Worm (Caenorhabditis elegans): ENCODE results near the gene Y62E10A.20.

The Y62E10A.20 gene

DNA sequence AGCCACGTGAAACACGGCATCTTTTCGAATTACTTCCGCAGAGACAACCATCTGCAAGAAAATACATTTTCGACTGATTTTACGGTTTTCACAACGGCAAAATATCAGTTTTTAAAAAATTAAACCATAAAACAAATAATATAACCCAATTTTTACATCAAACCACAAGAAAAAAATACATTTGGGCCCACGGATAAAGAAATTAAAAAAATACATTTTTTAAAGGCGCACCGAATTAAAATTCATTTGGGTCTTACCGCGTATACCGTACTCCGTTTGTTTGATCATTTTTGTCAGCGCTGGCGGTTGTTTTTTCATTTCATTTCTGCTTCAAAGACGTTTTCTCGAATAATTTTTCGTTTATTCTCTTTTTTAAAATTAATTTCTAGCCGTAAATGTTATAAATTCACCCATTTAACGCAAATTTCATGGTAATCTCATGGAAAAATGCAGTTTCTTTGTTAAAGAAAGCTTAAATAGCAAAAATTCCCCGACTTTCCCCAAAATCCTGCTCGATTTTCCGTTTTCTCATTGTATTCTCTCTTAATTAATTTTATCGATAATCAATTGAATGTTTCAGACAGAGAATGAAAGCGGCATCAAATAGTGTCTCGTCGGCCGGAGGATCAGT lies 32.6 kb downstream of the Y62E10A.20 start, which contains the start of the genes rec-8 and mex-5:
Gene rec-8 (minus strand): TSS at position 51 of the 631 bp plus-strand sequence.
Gene mex-5 (plus strand): TSS at position 581 of the 631 bp plus-strand sequence.
- no peak for TF ChIP-seq pqm-1 (tag; optimal IDR thresholded peaks at IDR 0.05)
- peak; percentile 80 for TF ChIP-seq elt-1 (tag; optimal IDR thresholded peaks at IDR 0.05)

ce11 chrIV:13348592-13348991 lies 37.3 kb downstream of the Y62E10A.20 start, which contains the start of gene W02A2.12:
Gene W02A2.12, minus strand, starts transcription at chrIV:13348831.
- TF ChIP-seq nhr-28 (tag; optimal IDR thresholded peaks at IDR 0.05) (no peak), nhr-76 (tag; optimal IDR thresholded peaks at IDR 0.05) (no peak), nhr-77 (tag; optimal IDR thresholded peaks at IDR 0.05) (no peak), ceh-82 (tag; optimal IDR thresholded peaks at IDR 0.05) (no peak), ceh-9 (tag; optimal IDR thresholded peaks at IDR 0.05) (no peak), snpc-4 (tag; optimal IDR thresholded peaks at IDR 0.05) (no peak), tbx-2 (tag; optimal IDR thresholded peaks at IDR 0.05) (no peak), egl-27 (tag; optimal IDR thresholded peaks at IDR 0.05) (no peak), sea-2 (GFP tag; optimal IDR thresholded peaks at IDR 0.05) (no peak), aly-2 (tag; optimal IDR thresholded peaks at IDR 0.05) (no peak), fos-1 (tag; optimal IDR thresholded peaks at IDR 0.05) (no peak), unc-62 (GFP tag; optimal IDR thresholded peaks at IDR 0.05) (no peak)

- no peak for TF ChIP-seq nhr-23 (tag; optimal IDR thresholded peaks at IDR 0.05)
- TF ChIP-seq aly-2 (tag; optimal IDR thresholded peaks at IDR 0.05): no peak
- peak; percentile 60 for TF ChIP-seq jun-1 (tag; optimal IDR thresholded peaks at IDR 0.05)
- peak; percentile 87 for TF ChIP-seq pha-4 (tag; optimal IDR thresholded peaks at IDR 0.05)
- TF ChIP-seq eor-1 (tag; optimal IDR thresholded peaks at IDR 0.05): no peak
- peak; percentile 99 for TF ChIP-seq pqm-1 (tag; optimal IDR thresholded peaks at IDR 0.05)
- TF ChIP-seq ztf-4 (tag; optimal IDR thresholded peaks at IDR 0.05): no peak
- peak; percentile 89 for TF ChIP-seq elt-2 (tag; optimal IDR thresholded peaks at IDR 0.05)
- TF ChIP-seq nhr-237 (tag; optimal IDR thresholded peaks at IDR 0.05): no peak
- no peak for TF ChIP-seq snpc-4 (tag; optimal IDR thresholded peaks at IDR 0.05)
- no peak for TF ChIP-seq tbx-2 (tag; optimal IDR thresholded peaks at IDR 0.05)
- TF ChIP-seq nhr-67 (tag; optimal IDR thresholded peaks at IDR 0.05): no peak
- no peak for TF ChIP-seq fos-1 (tag; optimal IDR thresholded peaks at IDR 0.05)
- TF ChIP-seq sea-2 (GFP tag; optimal IDR thresholded peaks at IDR 0.05): no peak
- TF ChIP-seq hmg-11 (tag; optimal IDR thresholded peaks at IDR 0.05): no peak
- no peak for TF ChIP-seq nhr-11 (tag; optimal IDR thresholded peaks at IDR 0.05)
These were observed 38.6 kb downstream of the Y62E10A.20 start, which contains the start of gene W02A2.9 for ce11 chrIV:13347232-13347715. Gene W02A2.9, plus strand, starts transcription at chrIV:13347665.

DNA sequence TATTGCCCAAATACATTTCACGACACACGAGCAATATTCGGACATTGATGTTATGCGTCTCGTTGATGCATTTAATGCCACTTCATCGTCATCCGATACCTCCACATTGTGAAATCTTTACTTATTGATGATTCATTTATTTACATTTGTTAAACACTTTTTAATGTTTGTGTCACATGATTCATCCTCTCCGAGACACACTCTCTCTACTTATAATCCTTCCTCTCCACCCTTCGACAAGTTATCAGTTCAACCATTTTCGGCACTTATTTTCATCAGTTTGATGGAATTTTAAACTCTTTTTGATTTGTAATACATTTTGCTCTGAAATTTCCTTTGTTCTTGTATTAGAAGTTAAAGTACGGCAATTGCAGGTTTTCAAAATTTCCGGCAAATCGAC lies 39.8 kb downstream of the Y62E10A.20 start:
- no peak for TF ChIP-seq ztf-11 (tag; optimal IDR thresholded peaks at IDR 0.05)
- peak; percentile 36 for TF ChIP-seq fos-1 (tag; optimal IDR thresholded peaks at IDR 0.05)
- no peak for TF ChIP-seq lsy-12 (tag; optimal IDR thresholded peaks at IDR 0.05)
- TF ChIP-seq ztf-4 (tag; optimal IDR thresholded peaks at IDR 0.05): no peak
- no peak for TF ChIP-seq ZK546.5 (tag; optimal IDR thresholded peaks at IDR 0.05)
- TF ChIP-seq elt-1 (tag; optimal IDR thresholded peaks at IDR 0.05): no peak
- no peak for TF ChIP-seq hmg-11 (tag; optimal IDR thresholded peaks at IDR 0.05)
- TF ChIP-seq skn-1 (tag; optimal IDR thresholded peaks at IDR 0.05): no peak
- TF ChIP-seq fkh-10 (GFP tag; optimal IDR thresholded peaks at IDR 0.05): no peak
- no peak for TF ChIP-seq ceh-82 (tag; optimal IDR thresholded peaks at IDR 0.05)
- TF ChIP-seq nhr-237 (tag; optimal IDR thresholded peaks at IDR 0.05): no peak
- no peak for TF ChIP-seq nhr-25 (tag; optimal IDR thresholded peaks at IDR 0.05)
- TF ChIP-seq jun-1 (tag; optimal IDR thresholded peaks at IDR 0.05): peak; percentile 85
- no peak for TF ChIP-seq ceh-16 (tag; optimal IDR thresholded peaks at IDR 0.05)
- no peak for TF ChIP-seq nhr-11 (tag; optimal IDR thresholded peaks at IDR 0.05)
- TF ChIP-seq sea-2 (GFP tag; optimal IDR thresholded peaks at IDR 0.05): no peak
- peak; percentile 64 for TF ChIP-seq pqm-1 (tag; optimal IDR thresholded peaks at IDR 0.05)
- TF ChIP-seq R02D3.7 (tag; optimal IDR thresholded peaks at IDR 0.05): no peak
- no peak for TF ChIP-seq nhr-28 (tag; optimal IDR thresholded peaks at IDR 0.05)
- no peak for TF ChIP-seq nhr-77 (tag; optimal IDR thresholded peaks at IDR 0.05)
- TF ChIP-seq zag-1 (tag; optimal IDR thresholded peaks at IDR 0.05): no peak
- TF ChIP-seq egl-27 (tag; optimal IDR thresholded peaks at IDR 0.05): no peak
- TF ChIP-seq nhr-12 (tag; optimal IDR thresholded peaks at IDR 0.05): no peak
- no peak for TF ChIP-seq nhr-23 (tag; optimal IDR thresholded peaks at IDR 0.05)
- no peak for TF ChIP-seq egl-5 (tag; optimal IDR thresholded peaks at IDR 0.05)
- TF ChIP-seq mml-1 (tag; optimal IDR thresholded peaks at IDR 0.05): no peak
- TF ChIP-seq elt-2 (tag; optimal IDR thresholded peaks at IDR 0.05): peak; percentile 66
- TF ChIP-seq eor-1 (tag; optimal IDR thresholded peaks at IDR 0.05): no peak
- peak; percentile 99 for TF ChIP-seq pha-4 (tag; optimal IDR thresholded peaks at IDR 0.05)
- no peak for TF ChIP-seq aly-2 (tag; optimal IDR thresholded peaks at IDR 0.05)
- TF ChIP-seq ama-1 (optimal IDR thresholded peaks at IDR 0.05): no peak
- TF ChIP-seq nhr-67 (tag; optimal IDR thresholded peaks at IDR 0.05): no peak
- TF ChIP-seq tbx-2 (tag; optimal IDR thresholded peaks at IDR 0.05): no peak
- no peak for TF ChIP-seq lin-15B (tag; optimal IDR thresholded peaks at IDR 0.05)
- no peak for TF ChIP-seq snpc-4 (tag; optimal IDR thresholded peaks at IDR 0.05)
- TF ChIP-seq lin-39 (tag; optimal IDR thresholded peaks at IDR 0.05): no peak
- TF ChIP-seq unc-62 (GFP tag; optimal IDR thresholded peaks at IDR 0.05): no peak
- no peak for TF ChIP-seq nfya-1 (tag; optimal IDR thresholded peaks at IDR 0.05; ENCODE audit: insufficient read depth)
- TF ChIP-seq ceh-9 (tag; optimal IDR thresholded peaks at IDR 0.05): no peak
